Fruit fly (Drosophila melanogaster) whole organism, embryonic: Measurements from ENCODE around the gene toy.
A peak's percentile ranks its signal among the peaks of the same experiment; 100 is the strongest.

Experiments
- Bgb ChIP-seq: fragments of 200-800 bp; sonication (Bioruptor generic); IDR thresholded peaks from 2 replicates; pipeline ENCODE4 v1.3.6; 2022; ENCODE audit warnings: missing biosample characterization, missing genetic modification characterization; ENCODE audit not compliant: partially characterized antibody
- CG10565 ChIP-seq: fragments of 200-800 bp; sonication (Bioruptor generic); optimal IDR thresholded peaks from 3 replicates; lab custom pipeline; 2016; ENCODE audit warnings: missing biosample characterization, mild to moderate bottlenecking, missing genetic modification characterization
- CG10654 ChIP-seq: fragments of 200-800 bp; sonication (Bioruptor generic); optimal IDR thresholded peaks from 2 replicates; lab custom pipeline; 2016; ENCODE audit warnings: missing biosample characterization, missing genetic modification characterization
- CG11093 ChIP-seq: fragments of 200-800 bp; sonication (Bioruptor generic); IDR thresholded peaks from 3 replicates; pipeline ENCODE4 v1.3.6; 2022; ENCODE audit warnings: missing biosample characterization, missing genetic modification characterization
- CG1233 ChIP-seq: fragments of 200-800 bp; sonication (Bioruptor generic); optimal IDR thresholded peaks from 4 replicates; lab custom pipeline; 2018; ENCODE audit warnings: missing biosample characterization, mild to moderate bottlenecking, missing genetic modification characterization
- CG12942 ChIP-seq: fragments of 200-800 bp; sonication (Bioruptor generic); optimal IDR thresholded peaks from 3 replicates; lab custom pipeline; 2016; ENCODE audit warnings: missing biosample characterization, missing genetic modification characterization
- CG13296 ChIP-seq: fragments of 200-800 bp; sonication (Bioruptor generic); optimal IDR thresholded peaks from 3 replicates; lab custom pipeline; 2018; ENCODE audit warnings: missing biosample characterization, mild to moderate bottlenecking, missing genetic modification characterization
- CG14014 ChIP-seq: fragments of 200-800 bp; sonication (Bioruptor generic); IDR thresholded peaks from 2 replicates; pipeline ENCODE4 v1.3.6; 2022; ENCODE audit warnings: missing biosample characterization, missing genetic modification characterization
- CG14965 ChIP-seq: fragments of 200-800 bp; sonication (Bioruptor generic); optimal IDR thresholded peaks from 2 replicates; lab custom pipeline; 2016; ENCODE audit warnings: missing biosample characterization, missing genetic modification characterization, borderline replicate concordance
- CG1602 ChIP-seq: fragments of 200-800 bp; sonication (Bioruptor generic); optimal IDR thresholded peaks from 3 replicates; lab custom pipeline; 2016; ENCODE audit warnings: missing biosample characterization, missing genetic modification characterization
- CG17912 ChIP-seq: fragments of 200-800 bp; sonication (Bioruptor generic); optimal IDR thresholded peaks from 2 replicates; lab custom pipeline; 2018; ENCODE audit warnings: missing biosample characterization, mild to moderate bottlenecking, missing genetic modification characterization
- CG18011 ChIP-seq: fragments of 200-800 bp; sonication (Bioruptor generic); optimal IDR thresholded peaks from 2 replicates; lab custom pipeline; 2017; ENCODE audit warnings: missing biosample characterization, missing genetic modification characterization, mild to moderate bottlenecking, moderate library complexity, missing genotype
- CG2120 ChIP-seq: fragments of 200-800 bp; sonication (Bioruptor generic); optimal IDR thresholded peaks from 3 replicates; lab custom pipeline; 2016; ENCODE audit warnings: missing biosample characterization, missing genetic modification characterization
- CG32767 ChIP-seq: fragments of 200-800 bp; sonication (Bioruptor generic); IDR thresholded peaks from 2 replicates; pipeline ENCODE4 v1.3.6; 2022; ENCODE audit warnings: missing biosample characterization, missing genetic modification characterization
- CG3726 ChIP-seq: fragments of 200-800 bp; sonication (Bioruptor generic); IDR thresholded peaks from 3 replicates; pipeline ENCODE4, ENCODE4 v1.3.6; 2022; ENCODE audit warnings: missing biosample characterization, missing genetic modification characterization
- CG4328 ChIP-seq: fragments of 200-800 bp; sonication (Bioruptor generic); optimal IDR thresholded peaks from 3 replicates; lab custom pipeline; 2017; ENCODE audit warnings: missing biosample characterization, missing genetic modification reagents, missing genetic modification characterization
- CG4730 ChIP-seq: fragments of 200-800 bp; sonication (Bioruptor generic); IDR thresholded peaks from 2 replicates; pipeline ENCODE4 v1.3.6; 2022; ENCODE audit warnings: missing biosample characterization, missing genetic modification characterization
- CG6272 ChIP-seq: fragments of 200-800 bp; sonication (Bioruptor generic); IDR thresholded peaks from 2 replicates; pipeline ENCODE4 v1.3.6; 2022; ENCODE audit warnings: missing biosample characterization, missing genetic modification characterization
- CG7556 ChIP-seq: fragments of 200-800 bp; sonication (Bioruptor generic); optimal IDR thresholded peaks from 2 replicates; lab custom pipeline; 2017; ENCODE audit warnings: missing biosample characterization, mild to moderate bottlenecking, missing genetic modification characterization
- CG7839 ChIP-seq: fragments of 200-800 bp; sonication (Bioruptor generic); optimal IDR thresholded peaks from 3 replicates; lab custom pipeline; 2018; ENCODE audit warnings: missing biosample characterization, mild to moderate bottlenecking, missing genetic modification characterization, moderate library complexity
- CG9797 ChIP-seq: fragments of 200-800 bp; sonication (Bioruptor generic); optimal IDR thresholded peaks from 3 replicates; lab custom pipeline; 2018; ENCODE audit warnings: missing biosample characterization, mild to moderate bottlenecking, missing genetic modification characterization
- Chrac-16 ChIP-seq: fragments of 200-800 bp; sonication (Bioruptor generic); optimal IDR thresholded peaks from 3 replicates; lab custom pipeline; 2016; ENCODE audit warnings: missing biosample characterization, missing genetic modification characterization
- CrebB ChIP-seq: fragments of 200-800 bp; sonication (Bioruptor generic); optimal IDR thresholded peaks from 3 replicates; lab custom pipeline; 2018; ENCODE audit warnings: missing biosample characterization, mild to moderate bottlenecking, missing genetic modification characterization
- Dek ChIP-seq: fragments of 200-800 bp; sonication (Bioruptor generic); optimal IDR thresholded peaks from 3 replicates; lab custom pipeline; 2019; ENCODE audit warnings: missing biosample characterization, mild to moderate bottlenecking, missing genetic modification characterization, moderate library complexity
- Dp ChIP-seq: fragments of 200-800 bp; sonication (Bioruptor generic); optimal IDR thresholded peaks from 2 replicates; lab custom pipeline; 2018; ENCODE audit warnings: missing biosample characterization, mild to moderate bottlenecking, missing genetic modification characterization, moderate library complexity
- E2f1 ChIP-seq: fragments of 200-800 bp; sonication (Bioruptor generic); IDR thresholded peaks from 2 replicates; pipeline ENCODE4 v1.3.6; 2022; ENCODE audit warnings: missing biosample characterization, missing genetic modification characterization
- Elba2 ChIP-seq: fragments of 200-800 bp; sonication (Bioruptor generic); optimal IDR thresholded peaks from 3 replicates; lab custom pipeline; 2016; ENCODE audit warnings: missing biosample characterization, missing genetic modification characterization
- Fer3 ChIP-seq: fragments of 200-800 bp; sonication (Bioruptor generic); optimal IDR thresholded peaks from 2 replicates; lab custom pipeline; 2018; ENCODE audit warnings: missing biosample characterization, mild to moderate bottlenecking, missing genetic modification characterization, moderate library complexity
- HLH54F ChIP-seq: fragments of 200-800 bp; sonication (Bioruptor generic); optimal IDR thresholded peaks from 3 replicates; lab custom pipeline; 2016; ENCODE audit warnings: missing biosample characterization, missing genetic modification characterization
- Hey ChIP-seq: fragments of 200-800 bp; sonication (Bioruptor generic); optimal IDR thresholded peaks from 3 replicates; lab custom pipeline; 2018; ENCODE audit warnings: missing biosample characterization, mild to moderate bottlenecking, missing genetic modification characterization
- HmgZ ChIP-seq: fragments of 200-800 bp; sonication (Bioruptor generic); optimal IDR thresholded peaks from 2 replicates; lab custom pipeline; 2018; ENCODE audit warnings: missing biosample characterization, mild to moderate bottlenecking, missing genetic modification characterization
- Hr39 ChIP-seq: fragments of >200 bp; optimal IDR thresholded peaks from 2 replicates; lab custom pipeline; 2017
- Mad ChIP-seq: fragments of 200-800 bp; sonication (Bioruptor generic); optimal IDR thresholded peaks from 2 replicates; lab custom pipeline; 2016; ENCODE audit warnings: missing biosample characterization, missing genetic modification characterization
- Scr ChIP-seq: fragments of 200-800 bp; sonication (Bioruptor generic); IDR thresholded peaks from 2 replicates; pipeline ENCODE4 v1.3.6; 2022; ENCODE audit warnings: missing biosample characterization, missing genetic modification characterization; ENCODE audit not compliant: partially characterized antibody
- Stat92E ChIP-seq, 3 experiments: fragments of >200 bp in 2 of 3; fragments of 200-800 bp in 1 of 3; sonication (Bioruptor generic) in 1 of 3; optimal IDR thresholded peaks; 2 replicates each; lab custom pipeline; 2017 to 2019; ENCODE audit warnings: missing biosample characterization in 3 of 3, missing genetic modification characterization in 3 of 3, mild to moderate bottlenecking in 1 of 3, moderate library complexity in 1 of 3
- Tbp ChIP-seq: fragments of >200 bp; optimal IDR thresholded peaks from 2 replicates; lab custom pipeline; 2018; ENCODE audit warnings: missing biosample characterization, missing genetic modification characterization
- btn ChIP-seq: fragments of 200-800 bp; sonication (Bioruptor generic); optimal IDR thresholded peaks from 2 replicates; lab custom pipeline; 2016; ENCODE audit warnings: missing biosample characterization, missing genetic modification characterization
- dpn ChIP-seq, 2 experiments: fragments of 200-800 bp; sonication (Bioruptor generic); optimal IDR thresholded peaks; 3 replicates each; lab custom pipeline; 2016; ENCODE audit warnings: missing biosample characterization in 2 of 2, missing genetic modification characterization in 2 of 2
- fd64A ChIP-seq: fragments of 200-800 bp; sonication (Bioruptor generic); optimal IDR thresholded peaks from 3 replicates; lab custom pipeline; 2018; ENCODE audit warnings: missing biosample characterization, mild to moderate bottlenecking, missing genetic modification characterization
- fu2 ChIP-seq: fragments of 200-800 bp; sonication (Bioruptor generic); optimal IDR thresholded peaks from 2 replicates; lab custom pipeline; 2016; ENCODE audit warnings: missing biosample characterization, missing genetic modification characterization
- jigr1 ChIP-seq: fragments of 200-800 bp; sonication (Bioruptor generic); IDR thresholded peaks from 3 replicates; pipeline ENCODE4 v1.3.6; 2022; ENCODE audit warnings: missing biosample characterization, missing genetic modification characterization
- ken ChIP-seq: fragments of 200-800 bp; sonication (Bioruptor generic); IDR thresholded peaks from 3 replicates; pipeline ENCODE4 v1.3.6; 2022; ENCODE audit warnings: missing biosample characterization, missing genetic modification characterization
- nerfin-1 ChIP-seq: fragments of 200-800 bp; sonication (Bioruptor generic); optimal IDR thresholded peaks from 3 replicates; lab custom pipeline; 2019; ENCODE audit warnings: missing biosample characterization, mild to moderate bottlenecking, missing genetic modification characterization, moderate library complexity
- phol ChIP-seq: fragments of 200-800 bp; sonication (Bioruptor generic); optimal IDR thresholded peaks from 3 replicates; lab custom pipeline; 2018; ENCODE audit warnings: missing biosample characterization, mild to moderate bottlenecking, missing genetic modification characterization, moderate library complexity
- repo ChIP-seq: fragments of 200-800 bp; sonication (Bioruptor generic); optimal IDR thresholded peaks from 2 replicates; lab custom pipeline; 2016; ENCODE audit warnings: missing biosample characterization, missing genetic modification characterization
- run ChIP-seq: fragments of 200-800 bp; sonication (Bioruptor generic); optimal IDR thresholded peaks from 3 replicates; lab custom pipeline; 2018; ENCODE audit warnings: missing biosample characterization, mild to moderate bottlenecking, missing genetic modification characterization
- sim ChIP-seq: fragments of 200-800 bp; sonication (Bioruptor generic); IDR thresholded peaks from 2 replicates; pipeline ENCODE4 v1.3.6; 2022; ENCODE audit warnings: missing biosample characterization, missing genetic modification characterization
- sob ChIP-seq: fragments of 200-800 bp; sonication (Bioruptor generic); IDR thresholded peaks from 2 replicates; pipeline ENCODE4 v1.3.6; 2022; ENCODE audit warnings: missing biosample characterization, missing genetic modification characterization
- sug ChIP-seq: fragments of 200-800 bp; optimal IDR thresholded peaks from 2 replicates; lab custom pipeline; 2019; ENCODE audit warnings: missing biosample characterization, mild to moderate bottlenecking, missing genetic modification characterization, moderate library complexity
- twi ChIP-seq: fragments of 200-800 bp; optimal IDR thresholded peaks from 2 replicates; lab custom pipeline; 2019; ENCODE audit warnings: missing biosample characterization, mild to moderate bottlenecking, missing genetic modification characterization, moderate library complexity
- yki ChIP-seq: fragments of >200 bp; optimal IDR thresholded peaks from 3 replicates; lab custom pipeline; 2018

toy gene

DNA sequence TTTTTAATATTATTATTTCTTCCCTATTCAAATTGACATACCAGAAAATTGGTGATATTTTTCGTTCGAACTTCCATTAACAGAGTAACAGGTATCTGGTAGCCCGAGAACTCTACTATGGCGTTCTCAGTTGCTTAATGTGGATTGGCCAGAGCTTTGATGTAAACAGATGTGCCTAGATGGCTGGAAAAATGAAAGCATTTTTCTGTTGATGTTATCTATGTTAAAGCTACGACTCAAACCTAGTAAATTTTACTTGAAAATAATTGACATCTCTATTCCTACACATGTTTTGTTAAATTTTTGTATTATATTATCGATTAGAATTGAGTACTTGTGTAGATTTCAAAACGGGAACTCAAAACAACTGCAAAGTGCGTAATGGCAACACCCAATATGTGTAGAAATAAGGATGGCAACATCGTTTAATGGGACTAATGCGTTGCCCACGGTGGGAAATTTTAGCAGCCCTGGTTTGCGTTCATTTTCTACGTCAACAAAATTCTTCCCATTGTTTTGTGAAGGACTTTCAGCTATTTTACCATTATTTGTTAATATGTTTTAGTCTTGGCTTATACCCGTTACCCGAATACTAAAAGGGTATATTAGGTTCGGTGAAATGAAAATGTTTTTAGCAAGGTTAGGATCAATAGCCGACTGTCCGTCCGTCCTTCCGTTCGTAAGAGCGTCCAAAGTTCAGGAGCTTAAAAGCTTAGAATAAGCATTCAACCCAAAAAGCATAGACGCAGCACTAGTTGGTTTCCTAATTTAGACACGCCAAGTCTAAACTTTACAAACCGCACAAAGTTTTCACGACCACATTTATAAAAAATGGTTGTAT is 9.7 kb upstream of the toy start (continued):
- TF ChIP-seq sim (GFP tag; lab: Robert Waterston, UW) = no peak
- peak; percentile 34 for TF ChIP-seq phol
- no peak for TF ChIP-seq fu2
- TF ChIP-seq Hey (tag; lab: Kevin White, UChicago) = no peak
- no peak for TF ChIP-seq Hr39 (lab: Kevin White, UChicago)
- TF ChIP-seq sob (GFP tag; lab: Robert Waterston, UW) = no peak
- no peak for TF ChIP-seq Dek (tag; lab: Kevin White, UChicago)
- no peak for TF ChIP-seq Tbp (GFP tag; lab: Kevin White, UChicago)
- TF ChIP-seq Dp (GFP tag; lab: Kevin White, UChicago) = peak; percentile 29
- no peak for TF ChIP-seq CG14965
- no peak for TF ChIP-seq fd64A (GFP tag; lab: Kevin White, UChicago)
- no peak for TF ChIP-seq CG6272 (GFP tag; lab: Robert Waterston, UW)
- no peak for TF ChIP-seq nerfin-1 (tag; lab: Kevin White, UChicago)
- no peak for TF ChIP-seq CG2120
- peak; percentile 47 for TF ChIP-seq HmgZ (tag; lab: Kevin White, UChicago)
- no peak for TF ChIP-seq ken (GFP tag; lab: Robert Waterston, UW)
- no peak for TF ChIP-seq Mad (GFP tag; lab: Kevin White, UChicago)
- no peak for TF ChIP-seq CG32767 (GFP tag; lab: Robert Waterston, UW)
- no peak for TF ChIP-seq E2f1 (GFP tag; lab: Robert Waterston, UW)
- peak in 1 of 2 experiments; percentile 10 for TF ChIP-seq dpn (GFP tag; optimal IDR thresholded peaks at IDR 0.05; lab: Kevin White, UChicago)
- no peak for TF ChIP-seq CG14014
- no peak for TF ChIP-seq CG1233 (GFP tag; lab: Kevin White, UChicago)
- no peak for TF ChIP-seq jigr1
- no peak for TF ChIP-seq Stat92E (GFP tag; optimal IDR thresholded peaks at IDR 0.05; lab: Kevin White, UChicago)
- no peak for TF ChIP-seq CG12942 (GFP tag; lab: Kevin White, UChicago)
- TF ChIP-seq twi = no peak
- no peak for TF ChIP-seq CG3726 (GFP tag; lab: Robert Waterston, UW)
- TF ChIP-seq CG7556 (GFP tag; lab: Kevin White, UChicago) = no peak
- TF ChIP-seq CG4328 (GFP tag; lab: Kevin White, UChicago) = no peak
- TF ChIP-seq CG17912 (GFP tag; lab: Kevin White, UChicago) = no peak
- peak; percentile 40 for TF ChIP-seq Chrac-16 (GFP tag; lab: Kevin White, UChicago)
- TF ChIP-seq CG1602 (GFP tag; lab: Kevin White, UChicago) = no peak
- no peak for TF ChIP-seq btn (GFP tag; lab: Kevin White, UChicago)
- no peak for TF ChIP-seq run (tag; lab: Kevin White, UChicago)
- TF ChIP-seq CG10565 (GFP tag; lab: Kevin White, UChicago) = no peak
- peak; percentile 3 for TF ChIP-seq sug (tag; lab: Kevin White, UChicago)
- no peak for TF ChIP-seq yki
- TF ChIP-seq CG13296 = no peak
- no peak for TF ChIP-seq CG11093 (GFP tag; lab: Robert Waterston, UW)
- no peak for TF ChIP-seq HLH54F (GFP tag; lab: Kevin White, UChicago)
- TF ChIP-seq Elba2 (GFP tag; lab: Kevin White, UChicago) = no peak
- peak; percentile 69 for TF ChIP-seq Scr (GFP tag; lab: Robert Waterston, UW)
- peak; percentile 87 for TF ChIP-seq Bgb (GFP tag; lab: Robert Waterston, UW)
- no peak for TF ChIP-seq CrebB (tag; lab: Kevin White, UChicago)
- TF ChIP-seq CG4730 = no peak
- TF ChIP-seq CG10654 = no peak
- no peak for TF ChIP-seq Fer3
- no peak for TF ChIP-seq CG7839 (tag; lab: Kevin White, UChicago)
- TF ChIP-seq CG9797 = no peak
- no peak for TF ChIP-seq repo
- no peak for TF ChIP-seq CG18011 (GFP tag; lab: Kevin White, UChicago)
